Fruit fly (Drosophila melanogaster): Measurements from ENCODE around the gene elm.

elm gene

dm6 chr3R:5624115-5624878, 30.4 kb downstream of the elm start, which contains the start of the genes Dph4, Spec2 and RpL13A (continued):
- no peak for TF ChIP-seq CG10631 (GFP tag; optimal IDR thresholded peaks at IDR 0.05)
- TF ChIP-seq CG6854 (GFP tag; optimal IDR thresholded peaks at IDR 0.05): peak; percentile 95
- TF ChIP-seq Eip75B (GFP tag; optimal IDR thresholded peaks at IDR 0.05): no peak
- peak; percentile 73 for TF ChIP-seq CG8319 (GFP tag; optimal IDR thresholded peaks at IDR 0.05)
- TF ChIP-seq ss (GFP tag; optimal IDR thresholded peaks at IDR 0.05): peak; percentile 54 to 90
- TF ChIP-seq Lpt (GFP tag; optimal IDR thresholded peaks at IDR 0.05): no peak
- TF ChIP-seq CG6808 (GFP tag; optimal IDR thresholded peaks at IDR 0.05): peak; percentile 83
- no peak for TF ChIP-seq Gug (GFP tag; IDR thresholded peaks at IDR 0.05)
- no peak for TF ChIP-seq OdsH (GFP tag; optimal IDR thresholded peaks at IDR 0.05)

dm6 chr3R:5622985-5623630, 31.6 kb downstream of the elm start:
- TF ChIP-seq CG3919 (GFP tag; optimal IDR thresholded peaks at IDR 0.05) (no peak), CG6808 (GFP tag; optimal IDR thresholded peaks at IDR 0.05) (peak; percentile 21), CG34406 (GFP tag; optimal IDR thresholded peaks at IDR 0.05) (no peak), CG8632 (GFP tag; optimal IDR thresholded peaks at IDR 0.05) (peak; percentile 4), Sox102F (GFP tag; optimal IDR thresholded peaks at IDR 0.05) (peak; percentile 35), CG10669 (GFP tag; optimal IDR thresholded peaks at IDR 0.05) (peak; percentile 29), CG6163 (GFP tag; IDR thresholded peaks at IDR 0.05) (no peak), CG1621 (tag; optimal IDR thresholded peaks at IDR 0.05) (peak; percentile 31), Eip78C (GFP tag) (peak; percentile 74), acj6 (GFP tag; optimal IDR thresholded peaks at IDR 0.05) (no peak), achi (GFP tag; optimal IDR thresholded peaks at IDR 0.05) (peak; percentile 11), esn (GFP tag; optimal IDR thresholded peaks at IDR 0.05) (peak; percentile 34), Lpt (GFP tag; optimal IDR thresholded peaks at IDR 0.05) (no peak), Ets21C (GFP tag; optimal IDR thresholded peaks at IDR 0.05) (no peak), CG16779 (tag; optimal IDR thresholded peaks at IDR 0.05) (peak; percentile 28), CG8119 (GFP tag; IDR thresholded peaks at IDR 0.05) (no peak), Sox15 (GFP tag; optimal IDR thresholded peaks at IDR 0.05) (no peak), CG9139 (GFP tag; optimal IDR thresholded peaks at IDR 0.05) (no peak), lz (GFP tag; optimal IDR thresholded peaks at IDR 0.05) (peak; percentile 14), spab (GFP tag; optimal IDR thresholded peaks at IDR 0.05) (peak; percentile 8), CG6792 (GFP tag; optimal IDR thresholded peaks at IDR 0.05) (peak; percentile 33), Smox (GFP tag; optimal IDR thresholded peaks at IDR 0.05) (no peak), CG15336 (GFP tag; IDR thresholded peaks at IDR 0.05) (no peak), dac (GFP tag; optimal IDR thresholded peaks at IDR 0.05) (no peak), ss (GFP tag; optimal IDR thresholded peaks at IDR 0.05) (peak in 1 of 2 experiments; percentile 31), Hr4 (GFP tag; optimal IDR thresholded peaks at IDR 0.05) (peak; percentile 29), Met (GFP tag; optimal IDR thresholded peaks at IDR 0.05) (peak; percentile 48), topi (GFP tag; optimal IDR thresholded peaks at IDR 0.05) (peak; percentile 47), fd59A (GFP tag; optimal IDR thresholded peaks at IDR 0.05) (peak; percentile 8), fkh (GFP tag; optimal IDR thresholded peaks at IDR 0.05) (peak; percentile 98), CG8319 (GFP tag; optimal IDR thresholded peaks at IDR 0.05) (no peak), Eip93F (GFP tag; optimal IDR thresholded peaks at IDR 0.05) (no peak), cyc (GFP tag; optimal IDR thresholded peaks at IDR 0.05) (no peak), pdm3 (GFP tag; optimal IDR thresholded peaks at IDR 0.05) (peak; percentile 18), vri (GFP tag; optimal IDR thresholded peaks at IDR 0.05) (peak; percentile 67)
